Worm (Caenorhabditis elegans) whole organism, L2 larva: Measurements from ENCODE around the gene sym-2.
A peak's percentile ranks its signal among the peaks of the same experiment; 100 is the strongest.

Experiments used
- C34F6.9 ChIP-seq: fragments of 150-350 bp; optimal IDR thresholded peaks from 2 replicates; lab custom pipeline; 2014; ENCODE audit warnings: missing biosample characterization, missing genetic modification characterization
- F13H6.1 ChIP-seq: sonication (generic microtip); optimal IDR thresholded peaks from 2 replicates; lab custom pipeline; 2016; ENCODE audit warnings: missing genetic modification characterization, missing compliant biosample characterization
- R02D3.7 ChIP-seq: fragments of 150-350 bp; optimal IDR thresholded peaks from 2 replicates; lab custom pipeline; 2014; ENCODE audit warnings: missing biosample characterization, missing genetic modification characterization
- Y55F3AM.14 ChIP-seq: fragments of 200-800 bp; sonication (Bioruptor generic); optimal IDR thresholded peaks from 2 replicates; lab custom pipeline; 2018; ENCODE audit warnings: mild to moderate bottlenecking, missing genetic modification characterization, missing compliant biosample characterization
- ZK546.5 ChIP-seq: sonication (generic microtip); optimal IDR thresholded peaks from 2 replicates; lab custom pipeline; 2017; ENCODE audit warnings: missing biosample characterization, missing genetic modification characterization
- alr-1 ChIP-seq: fragments of 150-350 bp; optimal IDR thresholded peaks from 2 replicates; lab custom pipeline; 2014; ENCODE audit warnings: missing biosample characterization, missing genetic modification characterization
- ama-1 ChIP-seq: fragments of 150-350 bp; optimal IDR thresholded peaks from 2 replicates; lab custom pipeline; 2018; ENCODE audit warnings: inconsistent platforms
- blmp-1 ChIP-seq: sonication (generic microtip); optimal IDR thresholded peaks from 2 replicates; lab custom pipeline; 2017; ENCODE audit warnings: missing genetic modification characterization, mild to moderate bottlenecking, missing compliant biosample characterization, antibody characterized with exemption, moderate library complexity; ENCODE audit not compliant: insufficient read depth
- ceh-16 ChIP-seq: fragments of 150-350 bp; optimal IDR thresholded peaks from 2 replicates; lab custom pipeline; 2014; ENCODE audit warnings: missing biosample characterization, missing genetic modification characterization
- ceh-82 ChIP-seq: fragments of 150-350 bp; optimal IDR thresholded peaks from 2 replicates; lab custom pipeline; 2014; ENCODE audit warnings: missing biosample characterization, missing genetic modification characterization
- crh-2 ChIP-seq: sonication (generic microtip); optimal IDR thresholded peaks from 2 replicates; lab custom pipeline; 2017; ENCODE audit warnings: missing biosample characterization, missing genetic modification characterization
- dmd-4 ChIP-seq: sonication (generic microtip); optimal IDR thresholded peaks from 2 replicates; lab custom pipeline; 2017; ENCODE audit warnings: missing biosample characterization, missing genetic modification characterization
- egl-27 ChIP-seq: sonication (generic microtip); optimal IDR thresholded peaks from 3 replicates; lab custom pipeline; 2017; ENCODE audit warnings: missing biosample characterization, missing genetic modification reagents, missing genetic modification characterization
- elt-3 ChIP-seq: sonication (generic microtip); optimal IDR thresholded peaks from 2 replicates; lab custom pipeline; 2017; ENCODE audit warnings: missing biosample characterization, missing genetic modification characterization
- fos-1 ChIP-seq: fragments of 150-350 bp; optimal IDR thresholded peaks from 2 replicates; lab custom pipeline; 2014; ENCODE audit warnings: missing biosample characterization, missing genetic modification characterization
- gmeb-1 ChIP-seq: fragments of 150-350 bp; optimal IDR thresholded peaks from 2 replicates; lab custom pipeline; 2014; ENCODE audit warnings: missing biosample characterization, missing genetic modification characterization
- lin-11 ChIP-seq: fragments of 150-350 bp; sonication (generic microtip); optimal IDR thresholded peaks from 2 replicates; lab custom pipeline; 2014; ENCODE audit warnings: missing biosample characterization, missing genetic modification characterization, inconsistent platforms, mixed read lengths
- lin-13 ChIP-seq: fragments of 150-350 bp; optimal IDR thresholded peaks from 2 replicates; lab custom pipeline; 2014; ENCODE audit warnings: missing biosample characterization, missing genetic modification reagents, missing genetic modification characterization
- lin-39 ChIP-seq: fragments of 150-350 bp; optimal IDR thresholded peaks from 2 replicates; lab custom pipeline; 2014; ENCODE audit warnings: missing biosample characterization, missing genetic modification reagents, missing genetic modification characterization
- lsy-2 ChIP-seq, 2 experiments: fragments of 150-350 bp in 1 of 2; sonication (generic microtip) in 1 of 2; optimal IDR thresholded peaks; 2 replicates each; lab custom pipeline; 2014 to 2017; ENCODE audit warnings: missing biosample characterization in 2 of 2, missing genetic modification characterization in 2 of 2
- mbf-1 ChIP-seq: sonication (generic microtip); optimal IDR thresholded peaks from 2 replicates; lab custom pipeline; 2017; ENCODE audit warnings: missing biosample characterization, missing genetic modification characterization
- mdl-1 ChIP-seq, 2 experiments: fragments of 150-350 bp in 1 of 2; sonication (generic microtip) in 1 of 2; optimal IDR thresholded peaks; 2 replicates each; lab custom pipeline; 2017; ENCODE audit warnings: missing biosample characterization in 2 of 2, missing genetic modification characterization in 2 of 2
- nhr-10 ChIP-seq: sonication (generic microtip); optimal IDR thresholded peaks from 2 replicates; lab custom pipeline; 2017; ENCODE audit warnings: missing biosample characterization, missing genetic modification characterization
- nhr-129 ChIP-seq: fragments of 150-350 bp; optimal IDR thresholded peaks from 2 replicates; lab custom pipeline; 2014; ENCODE audit warnings: missing biosample characterization, missing genetic modification characterization
- nhr-21 ChIP-seq: fragments of 150-350 bp; optimal IDR thresholded peaks from 2 replicates; lab custom pipeline; 2014; ENCODE audit warnings: missing biosample characterization, missing genetic modification characterization
- nhr-23 ChIP-seq: fragments of 150-350 bp; optimal IDR thresholded peaks from 2 replicates; lab custom pipeline; 2014; ENCODE audit warnings: missing biosample characterization, missing genetic modification reagents, missing genetic modification characterization
- nhr-25 ChIP-seq: fragments of 150-350 bp; sonication (generic microtip); optimal IDR thresholded peaks from 3 replicates; lab custom pipeline; 2014; ENCODE audit warnings: missing biosample characterization, missing genetic modification characterization
- nhr-6 ChIP-seq: fragments of 150-350 bp; optimal IDR thresholded peaks from 2 replicates; lab custom pipeline; 2014; ENCODE audit warnings: missing biosample characterization, missing genetic modification characterization
- peb-1 ChIP-seq: fragments of 150-350 bp; optimal IDR thresholded peaks from 2 replicates; lab custom pipeline; 2014; ENCODE audit warnings: missing biosample characterization, missing genetic modification characterization
- sem-4 ChIP-seq: fragments of 150-350 bp; optimal IDR thresholded peaks from 2 replicates; lab custom pipeline; 2014; ENCODE audit warnings: missing biosample characterization, missing genetic modification reagents, missing genetic modification characterization
- skn-1 ChIP-seq: sonication (generic microtip); optimal IDR thresholded peaks from 2 replicates; lab custom pipeline; 2017; ENCODE audit warnings: missing biosample characterization, missing genetic modification characterization
- sma-3 ChIP-seq: sonication (generic microtip); optimal IDR thresholded peaks from 2 replicates; lab custom pipeline; 2016; ENCODE audit warnings: missing genetic modification reagents, missing genetic modification characterization, missing compliant biosample characterization
- sma-9 ChIP-seq, 2 experiments: fragments of 150-350 bp in 1 of 2; sonication (generic microtip) in 1 of 2; optimal IDR thresholded peaks; 2 replicates each; lab custom pipeline; 2014 to 2016; ENCODE audit warnings: missing genetic modification characterization in 2 of 2, mild to moderate bottlenecking in 1 of 2, missing biosample characterization in 1 of 2, missing compliant biosample characterization in 1 of 2, missing genetic modification reagents in 1 of 2, moderate library complexity in 1 of 2
- snpc-4 ChIP-seq: fragments of 150-350 bp; optimal IDR thresholded peaks from 2 replicates; lab custom pipeline; 2014; ENCODE audit warnings: missing biosample characterization, missing genetic modification characterization
- unc-39 ChIP-seq: fragments of 150-350 bp; optimal IDR thresholded peaks from 2 replicates; lab custom pipeline; 2014; ENCODE audit warnings: missing biosample characterization, missing genetic modification characterization
- unc-62 ChIP-seq: fragments of 150-350 bp; optimal IDR thresholded peaks from 2 replicates; lab custom pipeline; 2014; ENCODE audit warnings: missing biosample characterization, missing genetic modification reagents, missing genetic modification characterization
- zag-1 ChIP-seq: fragments of 150-350 bp; optimal IDR thresholded peaks from 2 replicates; lab custom pipeline; 2014; ENCODE audit warnings: missing biosample characterization, missing genetic modification characterization
- ztf-11 ChIP-seq: sonication (generic microtip); optimal IDR thresholded peaks from 2 replicates; lab custom pipeline; 2017; ENCODE audit warnings: missing biosample characterization, missing genetic modification characterization
- ztf-4 ChIP-seq: fragments of 150-350 bp; optimal IDR thresholded peaks from 2 replicates; lab custom pipeline; 2014; ENCODE audit warnings: missing biosample characterization, missing genetic modification characterization

Gene sym-2

ce11 chrII:9167730-9168129, 20.6 kb downstream of the sym-2 start, which contains the start of gene T23G7.3:
T23G7.3 (minus strand) TSS chrII:9167830.
- TF ChIP-seq blmp-1 (no peak), sem-4 (tag; lab: Kevin White, UChicago) (no peak), nhr-6 (tag; lab: Kevin White, UChicago) (no peak), sma-3 (no peak), peb-1 (no peak), ceh-16 (tag; lab: Kevin White, UChicago) (no peak), mbf-1 (tag; lab: Kevin White, UChicago) (no peak), dmd-4 (tag; lab: Kevin White, UChicago) (no peak), skn-1 (no peak), sma-9 (GFP tag; optimal IDR thresholded peaks at IDR 0.05; lab: Kevin White, UChicago) (no peak), sma-9 (tag; optimal IDR thresholded peaks at IDR 0.05; lab: Kevin White, UChicago) (no peak), lin-13 (GFP tag; lab: Kevin White, UChicago) (no peak), nhr-21 (tag; lab: Kevin White, UChicago) (no peak), ZK546.5 (tag; lab: Kevin White, UChicago) (no peak), fos-1 (no peak), ama-1 (lab: Kevin White, UChicago) (no peak)

- TF ChIP-seq fos-1 (peak; percentile 57), mbf-1 (tag; lab: Kevin White, UChicago) (no peak), nhr-6 (tag; lab: Kevin White, UChicago) (no peak)
These were observed 22.4 kb downstream of the sym-2 start, which contains the start of gene W07A12.8 for ce11 chrII:9165762-9166460. W07A12.8 (minus strand) TSS chrII:9165812.

ce11 chrII:9163348-9163747, 24.9 kb downstream of the sym-2 start:
- TF ChIP-seq ama-1 (lab: Kevin White, UChicago) (peak; percentile 60), mdl-1 (tag; optimal IDR thresholded peaks at IDR 0.05; lab: Kevin White, UChicago) (no peak)

- TF ChIP-seq nhr-21 (tag; lab: Kevin White, UChicago) (no peak), unc-62 (GFP tag; lab: Kevin White, UChicago) (no peak), gmeb-1 (tag; lab: Kevin White, UChicago) (no peak), nhr-6 (tag; lab: Kevin White, UChicago) (no peak), crh-2 (no peak), Y55F3AM.14 (GFP tag; lab: Kevin White, UChicago) (no peak), sma-3 (peak; percentile 10), alr-1 (no peak), C34F6.9 (tag; lab: Kevin White, UChicago) (no peak), zag-1 (tag; lab: Kevin White, UChicago) (no peak), lin-11 (tag; lab: Kevin White, UChicago) (no peak), sma-9 (GFP tag; optimal IDR thresholded peaks at IDR 0.05; lab: Kevin White, UChicago) (peak; percentile 62), sma-9 (tag; optimal IDR thresholded peaks at IDR 0.05; lab: Kevin White, UChicago) (no peak), R02D3.7 (no peak), ZK546.5 (tag; lab: Kevin White, UChicago) (no peak), nhr-23 (tag; lab: Kevin White, UChicago) (no peak), fos-1 (no peak), nhr-10 (tag; lab: Kevin White, UChicago) (no peak), lsy-2 (tag; optimal IDR thresholded peaks at IDR 0.05; lab: Kevin White, UChicago) (no peak), elt-3 (tag; lab: Kevin White, UChicago) (no peak), blmp-1 (peak; percentile 1), nhr-25 (tag; lab: Kevin White, UChicago) (peak; percentile 64)
These were observed 27.3 kb downstream of the sym-2 start, which contains the start of gene rhy-1 for ce11 chrII:9161023-9161422. rhy-1 (plus strand) TSS chrII:9161379.

- no peak for TF ChIP-seq lin-11 (tag; lab: Kevin White, UChicago)
- peak; percentile 72 for TF ChIP-seq skn-1
- no peak for TF ChIP-seq ztf-4 (tag; lab: Kevin White, UChicago)
- TF ChIP-seq egl-27 (tag; lab: Kevin White, UChicago): no peak
- TF ChIP-seq sem-4 (tag; lab: Kevin White, UChicago): no peak
- no peak for TF ChIP-seq F13H6.1
- no peak for TF ChIP-seq ceh-82 (tag; lab: Kevin White, UChicago)
- TF ChIP-seq unc-39: no peak
- TF ChIP-seq ama-1 (lab: Kevin White, UChicago): no peak
- TF ChIP-seq ztf-11 (tag; lab: Kevin White, UChicago): no peak
- no peak for TF ChIP-seq lsy-2 (tag; optimal IDR thresholded peaks at IDR 0.05; lab: Kevin White, UChicago)
- no peak for TF ChIP-seq zag-1 (tag; lab: Kevin White, UChicago)
- TF ChIP-seq ceh-16 (tag; lab: Kevin White, UChicago): no peak
- no peak for TF ChIP-seq dmd-4 (tag; lab: Kevin White, UChicago)
- TF ChIP-seq nhr-6 (tag; lab: Kevin White, UChicago): no peak
- no peak for TF ChIP-seq mbf-1 (tag; lab: Kevin White, UChicago)
- TF ChIP-seq nhr-25 (tag; lab: Kevin White, UChicago): peak; percentile 26
- peak; percentile 38 for TF ChIP-seq gmeb-1 (tag; lab: Kevin White, UChicago)
- no peak for TF ChIP-seq unc-62 (GFP tag; lab: Kevin White, UChicago)
- peak; percentile 52 for TF ChIP-seq nhr-129 (tag; lab: Kevin White, UChicago)
- no peak for TF ChIP-seq R02D3.7
- no peak for TF ChIP-seq elt-3 (tag; lab: Kevin White, UChicago)
- TF ChIP-seq sma-9 (GFP tag; optimal IDR thresholded peaks at IDR 0.05; lab: Kevin White, UChicago): peak; percentile 90
- no peak for TF ChIP-seq sma-9 (tag; optimal IDR thresholded peaks at IDR 0.05; lab: Kevin White, UChicago)
- TF ChIP-seq snpc-4: no peak
- TF ChIP-seq lin-39: no peak
- TF ChIP-seq Y55F3AM.14 (GFP tag; lab: Kevin White, UChicago): no peak
- no peak for TF ChIP-seq peb-1
These were observed 28.0 kb downstream of the sym-2 start for ce11 chrII:9160197-9160806.
